Fruit fly (Drosophila melanogaster) whole organism, embryonic: Measurements from ENCODE around the gene dre4.
A peak's percentile ranks its signal among the peaks of the same experiment; 100 is the strongest.

Source experiments
- Abd-B ChIP-seq: fragments of 200-800 bp; sonication (Bioruptor generic); optimal IDR thresholded peaks from 2 replicates; lab custom pipeline; 2018; ENCODE audit warnings: missing biosample characterization, mild to moderate bottlenecking, missing genetic modification characterization, moderate library complexity
- Bteb2 ChIP-seq: fragments of 200-800 bp; sonication (Bioruptor generic); optimal IDR thresholded peaks from 2 replicates; lab custom pipeline; 2016; ENCODE audit warnings: missing biosample characterization, missing genetic modification characterization
- CG11247 ChIP-seq: fragments of 200-800 bp; sonication (Bioruptor generic); IDR thresholded peaks from 2 replicates; pipeline ENCODE4 v1.3.6; 2022; ENCODE audit warnings: missing biosample characterization, missing genetic modification characterization
- CG11695 ChIP-seq: fragments of 200-800 bp; sonication (Bioruptor generic); IDR thresholded peaks from 3 replicates; pipeline ENCODE4 v1.3.6; 2022; ENCODE audit warnings: missing biosample characterization, missing genetic modification characterization
- CG11723 ChIP-seq: fragments of 200-800 bp; sonication (Bioruptor generic); optimal IDR thresholded peaks from 2 replicates; lab custom pipeline; 2017; ENCODE audit warnings: missing biosample characterization, mild to moderate bottlenecking, missing genetic modification characterization
- CG12236 ChIP-seq: fragments of 200-800 bp; sonication (Bioruptor generic); optimal IDR thresholded peaks from 2 replicates; lab custom pipeline; 2016; ENCODE audit warnings: missing biosample characterization, missing genetic modification characterization
- CG12769 ChIP-seq: fragments of 200-800 bp; sonication (Bioruptor generic); optimal IDR thresholded peaks from 2 replicates; lab custom pipeline; 2019; ENCODE audit warnings: missing biosample characterization, mild to moderate bottlenecking, missing genetic modification characterization, moderate library complexity
- CG13424 ChIP-seq: fragments of 200-800 bp; sonication (Bioruptor generic); optimal IDR thresholded peaks from 2 replicates; lab custom pipeline; 2019; ENCODE audit warnings: missing biosample characterization, mild to moderate bottlenecking, missing genetic modification characterization, moderate library complexity
- CG14441 ChIP-seq: fragments of 200-800 bp; sonication (Bioruptor generic); IDR thresholded peaks from 2 replicates; pipeline ENCODE4 v1.3.6; 2022; ENCODE audit warnings: missing biosample characterization, missing genetic modification characterization
- CG14667 ChIP-seq: fragments of 200-800 bp; sonication (Bioruptor generic); IDR thresholded peaks from 2 replicates; pipeline ENCODE4 v1.3.6; 2022; ENCODE audit warnings: missing biosample characterization, missing genetic modification characterization
- CG14965 ChIP-seq: fragments of 200-800 bp; sonication (Bioruptor generic); optimal IDR thresholded peaks from 2 replicates; lab custom pipeline; 2016; ENCODE audit warnings: missing biosample characterization, missing genetic modification characterization, borderline replicate concordance
- CG17568 ChIP-seq: fragments of 200-800 bp; sonication (Bioruptor generic); optimal IDR thresholded peaks from 2 replicates; lab custom pipeline; 2018; ENCODE audit warnings: missing biosample characterization, mild to moderate bottlenecking, missing genetic modification characterization, moderate library complexity
- CG4707 ChIP-seq: fragments of 200-800 bp; sonication (Bioruptor generic); optimal IDR thresholded peaks from 2 replicates; lab custom pipeline; 2018; ENCODE audit warnings: missing biosample characterization, mild to moderate bottlenecking, missing genetic modification characterization, moderate library complexity
- CG4854 ChIP-seq: fragments of 200-800 bp; sonication (Bioruptor generic); optimal IDR thresholded peaks from 2 replicates; lab custom pipeline; 2016; ENCODE audit warnings: missing biosample characterization, missing genetic modification characterization, inconsistent platforms
- CG7928 ChIP-seq: fragments of 200-800 bp; sonication (Bioruptor generic); optimal IDR thresholded peaks from 2 replicates; lab custom pipeline; 2017; ENCODE audit warnings: missing biosample characterization, mild to moderate bottlenecking, missing genetic modification characterization
- HLH3B ChIP-seq: fragments of 200-800 bp; sonication (Bioruptor generic); IDR thresholded peaks from 2 replicates; pipeline ENCODE4 v1.3.6; 2022; ENCODE audit warnings: missing biosample characterization, missing genetic modification characterization
- Hmx ChIP-seq: fragments of 200-800 bp; sonication (Bioruptor generic); optimal IDR thresholded peaks from 2 replicates; lab custom pipeline; 2016; ENCODE audit warnings: missing biosample characterization, missing genetic modification characterization
- Hr51 ChIP-seq, 2 experiments: fragments of 200-800 bp; sonication (Bioruptor generic); optimal IDR thresholded peaks; 2 replicates in 1 of 2; 3 replicates in 1 of 2; lab custom pipeline; 2016 to 2018; ENCODE audit warnings: missing biosample characterization in 2 of 2, missing genetic modification characterization in 2 of 2, mild to moderate bottlenecking in 1 of 2, moderate library complexity in 1 of 2
- Neu2 ChIP-seq: fragments of 200-800 bp; sonication (Bioruptor generic); optimal IDR thresholded peaks from 3 replicates; lab custom pipeline; 2016; ENCODE audit warnings: missing biosample characterization, missing genetic modification characterization, borderline replicate concordance
- Nf-YC ChIP-seq: fragments of 200-800 bp; optimal IDR thresholded peaks from 3 replicates; lab custom pipeline; 2019; ENCODE audit warnings: missing biosample characterization, mild to moderate bottlenecking, missing genetic modification characterization, moderate library complexity
- Oaz ChIP-seq: fragments of 200-800 bp; sonication (Bioruptor generic); IDR thresholded peaks from 2 replicates; pipeline ENCODE4 v1.3.6; 2022; ENCODE audit warnings: missing biosample characterization, missing genetic modification characterization
- Optix ChIP-seq: fragments of 200-800 bp; sonication (Bioruptor generic); IDR thresholded peaks from 3 replicates; pipeline ENCODE4 v1.3.6; 2022; ENCODE audit warnings: missing biosample characterization, missing genetic modification characterization
- Pdp1 ChIP-seq, 2 experiments: fragments of 200-800 bp; sonication (Bioruptor generic); optimal IDR thresholded peaks; 3 replicates each; lab custom pipeline; 2016; ENCODE audit warnings: missing biosample characterization in 2 of 2, missing genetic modification characterization in 2 of 2, mild to moderate bottlenecking in 1 of 2, moderate library complexity in 1 of 2
- Ravus ChIP-seq: fragments of 200-800 bp; sonication (Bioruptor generic); IDR thresholded peaks from 2 replicates; pipeline ENCODE4 v1.3.6; 2022; ENCODE audit warnings: missing biosample characterization, missing genetic modification characterization
- Xrp1 ChIP-seq: fragments of 200-800 bp; sonication (Bioruptor generic); IDR thresholded peaks from 2 replicates; pipeline ENCODE4 v1.3.6; 2022; ENCODE audit warnings: missing biosample characterization, missing genetic modification characterization
- bbx ChIP-seq: fragments of 200-800 bp; sonication (Bioruptor generic); IDR thresholded peaks from 2 replicates; pipeline ENCODE4 v1.3.6; 2022; ENCODE audit warnings: missing biosample characterization, missing genetic modification characterization; ENCODE audit not compliant: partially characterized antibody
- croc ChIP-seq: fragments of 200-800 bp; sonication (Bioruptor generic); conservative IDR thresholded peaks from 3 replicates; pipeline ENCODE4 v1.3.6; 2022; ENCODE audit warnings: missing biosample characterization, missing genetic modification characterization
- dati ChIP-seq: fragments of 200-800 bp; sonication (Bioruptor generic); IDR thresholded peaks from 2 replicates; pipeline ENCODE4 v1.3.6; 2022; ENCODE audit warnings: missing biosample characterization, missing genetic modification characterization
- dimm ChIP-seq: fragments of 200-800 bp; sonication (Bioruptor generic); IDR thresholded peaks from 2 replicates; pipeline ENCODE4 v1.3.6; 2022; ENCODE audit warnings: missing biosample characterization, missing genetic modification characterization
- fd102C ChIP-seq: fragments of 200-800 bp; sonication (Bioruptor generic); optimal IDR thresholded peaks from 2 replicates; lab custom pipeline; 2018; ENCODE audit warnings: missing biosample characterization, mild to moderate bottlenecking, missing genetic modification characterization, moderate library complexity
- fd96Cb ChIP-seq: fragments of 200-800 bp; sonication (Bioruptor generic); optimal IDR thresholded peaks from 2 replicates; lab custom pipeline; 2018; ENCODE audit warnings: missing biosample characterization, mild to moderate bottlenecking, missing genetic modification characterization, moderate library complexity
- hth ChIP-seq: fragments of >200 bp; optimal IDR thresholded peaks from 2 replicates; lab custom pipeline; 2017; ENCODE audit warnings: inconsistent platforms
- insv ChIP-seq, 2 experiments: fragments of 200-800 bp; sonication (Bioruptor generic); optimal IDR thresholded peaks; 3 replicates each; lab custom pipeline; 2016 to 2018; ENCODE audit warnings: missing biosample characterization in 2 of 2, missing genetic modification characterization in 2 of 2
- jumu ChIP-seq: fragments of 200-800 bp; sonication (Bioruptor generic); optimal IDR thresholded peaks from 3 replicates; lab custom pipeline; 2016; ENCODE audit warnings: missing biosample characterization, missing genetic modification characterization
- kah ChIP-seq: fragments of 200-800 bp; sonication (Bioruptor generic); optimal IDR thresholded peaks from 2 replicates; lab custom pipeline; 2018; ENCODE audit warnings: missing biosample characterization, mild to moderate bottlenecking, missing genetic modification characterization
- ken ChIP-seq: fragments of 200-800 bp; sonication (Bioruptor generic); IDR thresholded peaks from 3 replicates; pipeline ENCODE4 v1.3.6; 2022; ENCODE audit warnings: missing biosample characterization, missing genetic modification characterization
- luna ChIP-seq: fragments of 200-800 bp; sonication (Bioruptor generic); optimal IDR thresholded peaks from 2 replicates; lab custom pipeline; 2016; ENCODE audit warnings: missing biosample characterization, missing genetic modification characterization
- maf-S ChIP-seq: fragments of 200-800 bp; sonication (Bioruptor generic); optimal IDR thresholded peaks from 2 replicates; lab custom pipeline; 2016; ENCODE audit warnings: missing biosample characterization, missing genetic modification characterization
- nom ChIP-seq: fragments of 200-800 bp; sonication (Bioruptor generic); optimal IDR thresholded peaks from 2 replicates; lab custom pipeline; 2017; ENCODE audit warnings: missing biosample characterization, missing genetic modification characterization, mild to moderate bottlenecking, moderate library complexity, missing genetic modification reagents
- pho ChIP-seq: fragments of 200-800 bp; sonication (Bioruptor generic); optimal IDR thresholded peaks from 2 replicates; lab custom pipeline; 2016; ENCODE audit warnings: missing biosample characterization, missing genetic modification characterization
- ro ChIP-seq: fragments of 200-800 bp; sonication (Bioruptor generic); IDR thresholded peaks from 2 replicates; pipeline ENCODE4 v1.3.6; 2022; ENCODE audit warnings: missing biosample characterization, missing genetic modification characterization
- sd ChIP-seq: fragments of 200-800 bp; sonication (Bioruptor generic); optimal IDR thresholded peaks from 3 replicates; lab custom pipeline; 2018; ENCODE audit warnings: missing biosample characterization, mild to moderate bottlenecking, missing genetic modification characterization, moderate library complexity
- sens ChIP-seq: fragments of 200-800 bp; sonication (Bioruptor generic); peaks from one replicate; lab custom pipeline; 2016; ENCODE audit warnings: missing biosample characterization, missing genetic modification characterization
- so ChIP-seq: fragments of 200-800 bp; sonication (Bioruptor generic); IDR thresholded peaks from 3 replicates; pipeline ENCODE4 v1.3.6; 2022; ENCODE audit warnings: missing biosample characterization, missing genetic modification characterization
- sqz ChIP-seq: fragments of 200-800 bp; sonication (Bioruptor generic); optimal IDR thresholded peaks from 3 replicates; lab custom pipeline; 2018; ENCODE audit warnings: missing biosample characterization, mild to moderate bottlenecking, missing genetic modification characterization
- sr ChIP-seq: fragments of 200-800 bp; sonication (Bioruptor generic); IDR thresholded peaks from 3 replicates; pipeline ENCODE4 v1.3.6; 2022; ENCODE audit warnings: missing biosample characterization, missing genetic modification characterization
- tna ChIP-seq: fragments of 200-800 bp; sonication (Bioruptor generic); IDR thresholded peaks from 2 replicates; pipeline ENCODE4 v1.3.6; 2022; ENCODE audit warnings: missing biosample characterization, missing genetic modification characterization; ENCODE audit not compliant: partially characterized antibody
- trem ChIP-seq: fragments of 200-800 bp; optimal IDR thresholded peaks from 3 replicates; lab custom pipeline; 2019; ENCODE audit warnings: missing biosample characterization, mild to moderate bottlenecking, missing genetic modification characterization, moderate library complexity
- unpg ChIP-seq: fragments of 200-800 bp; sonication (Bioruptor generic); optimal IDR thresholded peaks from 3 replicates; lab custom pipeline; 2018; ENCODE audit warnings: missing biosample characterization, mild to moderate bottlenecking, missing genetic modification characterization, moderate library complexity
- vvl ChIP-seq: fragments of 200-800 bp; sonication (Bioruptor generic); IDR thresholded peaks from 2 replicates; pipeline ENCODE4 v1.3.6; 2022; ENCODE audit warnings: missing biosample characterization, missing genetic modification characterization
- wek ChIP-seq: fragments of 200-800 bp; sonication (Bioruptor generic); optimal IDR thresholded peaks from 3 replicates; lab custom pipeline; 2018; ENCODE audit warnings: missing biosample characterization, mild to moderate bottlenecking, missing genetic modification characterization, moderate library complexity
- zf30C ChIP-seq: fragments of 200-800 bp; sonication (Bioruptor generic); optimal IDR thresholded peaks from 3 replicates; lab custom pipeline; 2018; ENCODE audit warnings: missing biosample characterization, mild to moderate bottlenecking, missing genetic modification characterization

dre4 gene

dm6 chr3L:1885436-1885835 lies 9.3 kb upstream of the dre4 start, which contains the start of gene Tmhs:
TSS of gene Tmhs (plus strand) at chr3L:1885657.
- TF ChIP-seq dati (GFP tag; lab: Robert Waterston, UW) (no peak), fd102C (GFP tag; lab: Kevin White, UChicago) (no peak), vvl (GFP tag; lab: Robert Waterston, UW) (peak; percentile 72), CG4707 (no peak), CG12769 (tag; lab: Kevin White, UChicago) (peak; percentile 90), kah (GFP tag; lab: Kevin White, UChicago) (no peak), CG4854 (GFP tag; lab: Kevin White, UChicago) (no peak), CG14441 (no peak), CG11695 (GFP tag; lab: Robert Waterston, UW) (no peak), Nf-YC (no peak), sens (GFP tag; lab: Kevin White, UChicago) (peak; percentile 56), pho (GFP tag; lab: Kevin White, UChicago) (no peak), sqz (GFP tag; lab: Kevin White, UChicago) (no peak), so (GFP tag; lab: Robert Waterston, UW) (no peak), dimm (GFP tag; lab: Robert Waterston, UW) (no peak), ro (GFP tag; lab: Robert Waterston, UW) (no peak), Hr51 (GFP tag; optimal IDR thresholded peaks at IDR 0.05; lab: Kevin White, UChicago) (no peak), ken (no peak), maf-S (GFP tag; lab: Kevin White, UChicago) (no peak), luna (GFP tag; lab: Kevin White, UChicago) (no peak), tna (GFP tag; lab: Robert Waterston, UW) (no peak), nom (peak; percentile 9), croc (no peak), CG11247 (GFP tag; lab: Robert Waterston, UW) (no peak), jumu (no peak), sd (peak; percentile 27), zf30C (GFP tag; lab: Kevin White, UChicago) (no peak), CG14965 (no peak), CG13424 (no peak), HLH3B (GFP tag; lab: Robert Waterston, UW) (peak; percentile 37; the same call in 1 of the 2 replicates), CG11723 (no peak), Neu2 (no peak), bbx (peak; percentile 52), sr (no peak), Abd-B (GFP tag; lab: Kevin White, UChicago) (no peak), CG12236 (GFP tag; lab: Kevin White, UChicago) (no peak), Ravus (GFP tag; lab: Robert Waterston, UW) (no peak), CG17568 (GFP tag; lab: Kevin White, UChicago) (no peak), fd96Cb (tag; lab: Kevin White, UChicago) (no peak), Hmx (GFP tag; lab: Kevin White, UChicago) (no peak), Oaz (no peak), Pdp1 (GFP tag; optimal IDR thresholded peaks at IDR 0.05; lab: Kevin White, UChicago) (no peak), Xrp1 (GFP tag; lab: Robert Waterston, UW) (no peak), insv (GFP tag; optimal IDR thresholded peaks at IDR 0.05; lab: Kevin White, UChicago) (no peak), Bteb2 (no peak), hth (lab: Kevin White, UChicago) (no peak), wek (no peak), trem (tag; lab: Kevin White, UChicago) (no peak), unpg (GFP tag; lab: Kevin White, UChicago) (no peak), CG14667 (no peak), CG7928 (GFP tag; lab: Kevin White, UChicago) (no peak), Optix (GFP tag; lab: Robert Waterston, UW) (no peak)
